Worm (Caenorhabditis elegans): ENCODE results near the gene nhr-116.
A peak's percentile ranks its signal among the peaks of the same experiment; 100 is the strongest.

Gene nhr-116

DNA sequence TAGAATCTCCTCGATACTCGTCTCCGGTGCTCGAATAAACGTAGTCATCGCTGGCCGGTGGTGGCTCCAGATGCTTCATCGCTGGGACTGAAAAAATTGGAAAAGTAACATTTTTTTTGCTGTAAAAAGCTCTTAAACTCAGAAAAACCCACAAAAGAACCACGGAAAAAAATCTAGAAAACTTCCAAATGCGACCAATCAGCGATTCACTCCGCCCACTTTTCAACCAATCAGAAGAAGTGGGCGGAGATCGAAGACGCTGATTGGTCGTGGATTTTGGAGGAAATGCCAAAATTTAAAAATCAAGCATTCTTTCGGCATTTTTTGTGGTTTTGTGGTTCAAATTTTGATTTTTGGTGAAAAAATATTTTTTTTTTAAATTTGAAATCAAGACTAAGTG is 46.9 kb downstream of the nhr-116 start:
- TF ChIP-seq F10B5.3 (tag; optimal IDR thresholded peaks at IDR 0.05): no peak
- peak in 1 of 2 experiments; percentile 30 for TF ChIP-seq unc-62 (GFP tag; optimal IDR thresholded peaks at IDR 0.05 in 1 of 2)
- TF ChIP-seq unc-62 (tag; optimal IDR thresholded peaks at IDR 0.05): no peak
- no peak for TF ChIP-seq gei-8 (GFP tag; optimal IDR thresholded peaks at IDR 0.05)
- TF ChIP-seq lsy-2 (tag; optimal IDR thresholded peaks at IDR 0.05): no peak

All from whole organism, L4 larva.